Fruit fly (Drosophila melanogaster): ENCODE results near the gene CG31954.

CG31954 gene

DNA sequence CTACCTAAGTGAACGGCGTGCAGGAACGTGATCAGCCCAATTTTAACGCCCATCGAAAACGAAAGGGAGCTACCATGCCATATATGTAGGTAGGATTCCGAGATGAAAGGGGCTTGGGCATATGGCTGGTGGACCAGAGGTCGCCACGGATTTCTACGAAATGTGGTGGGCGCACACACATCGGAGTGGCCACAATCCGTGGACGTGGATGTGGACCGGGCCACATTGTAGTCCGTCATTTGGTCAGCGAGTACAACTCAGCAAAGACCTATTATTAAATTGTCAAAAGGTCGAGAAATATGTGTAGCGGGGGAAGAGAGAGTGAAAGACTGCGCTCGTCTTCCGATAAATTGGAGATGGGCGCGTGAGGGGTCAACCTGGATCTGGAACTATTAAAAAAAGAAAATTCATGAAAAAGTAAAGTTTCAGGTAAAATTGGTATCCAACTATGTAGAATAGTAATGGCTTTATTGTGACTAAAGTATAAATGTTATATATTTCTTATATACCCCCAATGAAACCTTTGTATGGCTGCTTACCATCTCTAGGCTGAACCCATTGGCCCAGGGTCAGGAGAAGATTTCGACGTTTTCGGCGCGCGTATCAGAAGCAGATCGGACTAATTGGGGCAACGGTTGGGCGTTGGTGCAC, 45.6 kb upstream of the CG31954 start (continued):
- TF ChIP-seq CG6272 (GFP tag; IDR thresholded peaks at IDR 0.05), result peak; percentile 44; the same call in 1 of the 2 replicates
- peak; percentile 16 for TF ChIP-seq CG13424 (tag; optimal IDR thresholded peaks at IDR 0.05)
- no peak for TF ChIP-seq NFAT (GFP tag; IDR thresholded peaks at IDR 0.05)
- peak; percentile 16 for TF ChIP-seq nerfin-1 (tag; optimal IDR thresholded peaks at IDR 0.05)
- TF ChIP-seq CG4424 (GFP tag; optimal IDR thresholded peaks at IDR 0.05), result peak; percentile 50
- TF ChIP-seq CG12391 (tag; optimal IDR thresholded peaks at IDR 0.05), result peak; percentile 24
- TF ChIP-seq dan (GFP tag; IDR thresholded peaks at IDR 0.05), result peak; percentile 45; the same call in 1 of the 2 replicates
- no peak for TF ChIP-seq prd (optimal IDR thresholded peaks at IDR 0.05)
- peak; percentile 75 for TF ChIP-seq prd (GFP tag; IDR thresholded peaks at IDR 0.05)
- peak; percentile 59; the same call in 1 of the 2 replicates for TF ChIP-seq CG10959 (GFP tag; IDR thresholded peaks at IDR 0.05)
- TF ChIP-seq CG8388 (GFP tag; optimal IDR thresholded peaks at IDR 0.05), result peak; percentile 38
- peak; percentile 59; the same call in 1 of the 2 replicates for TF ChIP-seq CG6689 (GFP tag; IDR thresholded peaks at IDR 0.05)
- peak; percentile 64 for TF ChIP-seq Scr (GFP tag; IDR thresholded peaks at IDR 0.05; ENCODE audit: partially characterized antibody)
- TF ChIP-seq knrl (GFP tag; IDR thresholded peaks at IDR 0.05; ENCODE audit: partially characterized antibody), result peak; percentile 50; the same call in 2 of the 3 replicates
- no peak for TF ChIP-seq dpn (GFP tag; optimal IDR thresholded peaks at IDR 0.05)
- TF ChIP-seq CG15479 (GFP tag; optimal IDR thresholded peaks at IDR 0.05), result no peak
- TF ChIP-seq Dll (GFP tag; IDR thresholded peaks at IDR 0.05; ENCODE audit: partially characterized antibody), result peak; percentile 74
- TF ChIP-seq CG31224 (GFP tag; IDR thresholded peaks at IDR 0.05), result no peak
- TF ChIP-seq cato (GFP tag; optimal IDR thresholded peaks at IDR 0.05; ENCODE audit: borderline replicate concordance), result peak; percentile 7
- no peak for TF ChIP-seq vfl (GFP tag; optimal IDR thresholded peaks at IDR 0.05)
- no peak; the same call in 1 of the 2 replicates for TF ChIP-seq CG10366 (GFP tag; IDR thresholded peaks at IDR 0.05)
- TF ChIP-seq CG15696 (tag; optimal IDR thresholded peaks at IDR 0.05), result peak; percentile 79
- TF ChIP-seq fd96Cb (tag; optimal IDR thresholded peaks at IDR 0.05), result peak; percentile 7
- TF ChIP-seq inv (GFP tag; IDR thresholded peaks at IDR 0.05; ENCODE audit: partially characterized antibody), result no peak; the same call in 1 of the 2 replicates
- TF ChIP-seq Mes4 (GFP tag; optimal IDR thresholded peaks at IDR 0.05), result no peak
- no peak for TF ChIP-seq dmrt99B (tag; optimal IDR thresholded peaks at IDR 0.05)
- peak; percentile 51; the same call in 1 of the 3 replicates for TF ChIP-seq Optix (GFP tag; IDR thresholded peaks at IDR 0.05)
- 0 out of 3 replicates have a peak, but pooled peaks have one; percentile 20 for TF ChIP-seq ci (GFP tag; IDR thresholded peaks at IDR 0.05)
- peak; percentile 6 for TF ChIP-seq CG2202 (tag; optimal IDR thresholded peaks at IDR 0.05)
- TF ChIP-seq ara (GFP tag; IDR thresholded peaks at IDR 0.05), result peak; percentile 79
- peak; percentile 63; the same call in 2 of the 3 replicates for TF ChIP-seq Doc3 (GFP tag; IDR thresholded peaks at IDR 0.05; ENCODE audit: partially characterized antibody)
- peak in 1 of 2 experiments; percentile 43 for TF ChIP-seq bsh (GFP tag; optimal IDR thresholded peaks at IDR 0.05)
- no peak for TF ChIP-seq fd102C (GFP tag; optimal IDR thresholded peaks at IDR 0.05)
- TF ChIP-seq H2.0 (GFP tag; IDR thresholded peaks at IDR 0.05), result no peak
- peak; percentile 60 for TF ChIP-seq Blimp-1 (GFP tag; optimal IDR thresholded peaks at IDR 0.05)
- peak; percentile 27 for TF ChIP-seq CG1233 (GFP tag; optimal IDR thresholded peaks at IDR 0.05)
- no peak for TF ChIP-seq run (tag; optimal IDR thresholded peaks at IDR 0.05)
- TF ChIP-seq row (GFP tag; IDR thresholded peaks at IDR 0.05), result peak; percentile 60
- peak; percentile 36 for TF ChIP-seq CG8359 (GFP tag; optimal IDR thresholded peaks at IDR 0.05; ENCODE audit: borderline replicate concordance)
- TF ChIP-seq dati (GFP tag; IDR thresholded peaks at IDR 0.05), result no peak
- TF ChIP-seq vvl (GFP tag; IDR thresholded peaks at IDR 0.05), result 0 out of 2 replicates have a peak, but pooled peaks have one; percentile 16
- TF ChIP-seq CG6813 (GFP tag; optimal IDR thresholded peaks at IDR 0.05), result peak; percentile 42
- 0 out of 2 replicates have a peak, but pooled peaks have one; percentile 13 for TF ChIP-seq sens-2 (GFP tag; IDR thresholded peaks at IDR 0.05)
- TF ChIP-seq amos (GFP tag; IDR thresholded peaks at IDR 0.05; ENCODE audit: partially characterized antibody), result peak; percentile 26; the same call in 1 of the 2 replicates
- no peak for TF ChIP-seq Ada2b (GFP tag; IDR thresholded peaks at IDR 0.05)
- 0 out of 3 replicates have a peak, but pooled peaks have one; percentile 25 for TF ChIP-seq CG11695 (GFP tag; IDR thresholded peaks at IDR 0.05)
- TF ChIP-seq Xrp1 (GFP tag; IDR thresholded peaks at IDR 0.05), result peak; percentile 89
- peak; percentile 54 for TF ChIP-seq CG33557 (GFP tag; optimal IDR thresholded peaks at IDR 0.05)
